Worm (Caenorhabditis elegans): ENCODE measurements around the gene ZK1098.11.
A peak's percentile ranks its signal among the peaks of the same experiment; 100 is the strongest.

ZK1098.11 gene

ce11 chrIII:9546016-9546659 is 10.3 kb upstream of the ZK1098.11 start, which contains the start of gene unc-16 (continued):
- TF ChIP-seq unc-98 (GFP tag; IDR thresholded peaks at IDR 0.05) = no peak
- TF ChIP-seq snpc-4 (tag; optimal IDR thresholded peaks at IDR 0.05) = peak; percentile 73
- peak; percentile 85 for TF ChIP-seq ceh-8 (GFP tag; optimal IDR thresholded peaks at IDR 0.05)
- TF ChIP-seq alr-1 (tag; optimal IDR thresholded peaks at IDR 0.05; ENCODE audit: borderline replicate concordance) = no peak
- TF ChIP-seq elt-3 (tag; optimal IDR thresholded peaks at IDR 0.05) = peak in 2 of 6 experiments; percentile 29 to 54
- peak; percentile 78 for TF ChIP-seq zip-4 (GFP tag; optimal IDR thresholded peaks at IDR 0.05)
- peak; percentile 90 for TF ChIP-seq nhr-20 (tag; optimal IDR thresholded peaks at IDR 0.05)
- no peak for TF ChIP-seq Y116A8C.19 (tag; optimal IDR thresholded peaks at IDR 0.05; ENCODE audit: borderline replicate concordance)
- TF ChIP-seq dsc-1 (tag; optimal IDR thresholded peaks at IDR 0.05) = peak; percentile 89
- TF ChIP-seq ztf-4 (tag; optimal IDR thresholded peaks at IDR 0.05) = peak; percentile 80
- no peak for TF ChIP-seq hlh-17 (GFP tag; optimal IDR thresholded peaks at IDR 0.05; ENCODE audit: borderline replicate concordance)
- TF ChIP-seq fkh-4 (tag; optimal IDR thresholded peaks at IDR 0.05; ENCODE audit: borderline replicate concordance) = peak; percentile 63
- peak; percentile 44 for TF ChIP-seq mef-2 (tag; optimal IDR thresholded peaks at IDR 0.05)
- peak; percentile 85 to 88 for TF ChIP-seq efl-1 (optimal IDR thresholded peaks at IDR 0.05)
- peak; percentile 82 to 98 for TF ChIP-seq efl-1 (GFP tag; optimal IDR thresholded peaks at IDR 0.05 in 1 of 2)
- peak; percentile 99 to 100 for TF ChIP-seq lsy-2 (tag; optimal IDR thresholded peaks at IDR 0.05)
- no peak for TF ChIP-seq zag-1 (tag; optimal IDR thresholded peaks at IDR 0.05)
- TF ChIP-seq mep-1 (tag; optimal IDR thresholded peaks at IDR 0.05) = peak; percentile 95
- TF ChIP-seq fkh-8 (tag; optimal IDR thresholded peaks at IDR 0.05) = peak; percentile 90
- peak; percentile 82 for TF ChIP-seq lin-15B (tag; optimal IDR thresholded peaks at IDR 0.05)
- TF ChIP-seq nhr-12 (tag; optimal IDR thresholded peaks at IDR 0.05) = no peak
- TF ChIP-seq snu-23 (GFP tag; optimal IDR thresholded peaks at IDR 0.05) = peak; percentile 95
- TF ChIP-seq hlh-4 (tag; optimal IDR thresholded peaks at IDR 0.05) = no peak
- TF ChIP-seq grh-1 (GFP tag; IDR thresholded peaks at IDR 0.05) = no peak; the same call in 1 of the 2 replicates
- TF ChIP-seq fkh-10 (GFP tag; optimal IDR thresholded peaks at IDR 0.05) = peak; percentile 65
- TF ChIP-seq aha-1 (tag; optimal IDR thresholded peaks at IDR 0.05) = peak; percentile 67
- peak; percentile 43 for TF ChIP-seq ceh-90 (tag; optimal IDR thresholded peaks at IDR 0.05)
- TF ChIP-seq ceh-82 (tag; optimal IDR thresholded peaks at IDR 0.05) = peak; percentile 78 to 92 (median 89)
- peak; percentile 7 for TF ChIP-seq hpl-2 (GFP tag; optimal IDR thresholded peaks at IDR 0.05)
- TF ChIP-seq pag-3 (tag; optimal IDR thresholded peaks at IDR 0.05; ENCODE audit: borderline replicate concordance, insufficient read depth) = no peak
- peak; percentile 92 for TF ChIP-seq nhr-47 (tag; optimal IDR thresholded peaks at IDR 0.05)
- TF ChIP-seq ceh-88 (GFP tag; IDR thresholded peaks at IDR 0.05) = peak; percentile 67
- TF ChIP-seq isw-1 (GFP tag; IDR thresholded peaks at IDR 0.05) = peak; percentile 91
- TF ChIP-seq xbp-1 (tag; optimal IDR thresholded peaks at IDR 0.05) = peak; percentile 90
- TF ChIP-seq sptf-1 (tag; optimal IDR thresholded peaks at IDR 0.05) = no peak
- peak in 1 of 2 experiments; percentile 78 for TF ChIP-seq ztf-11 (tag; optimal IDR thresholded peaks at IDR 0.05)
- peak; percentile 64 for TF ChIP-seq nhr-237 (tag; optimal IDR thresholded peaks at IDR 0.05)
- TF ChIP-seq egl-13 (tag; optimal IDR thresholded peaks at IDR 0.05) = peak; percentile 88
- TF ChIP-seq tlp-1 (tag; optimal IDR thresholded peaks at IDR 0.05) = no peak
- peak; percentile 78 for TF ChIP-seq nhr-77 (tag; optimal IDR thresholded peaks at IDR 0.05)
- no peak for TF ChIP-seq unc-62 (GFP tag; optimal IDR thresholded peaks at IDR 0.05)
- peak; percentile 79 for TF ChIP-seq lir-3 (tag; optimal IDR thresholded peaks at IDR 0.05; ENCODE audit: poor library complexity)
- TF ChIP-seq efl-3 (GFP tag; optimal IDR thresholded peaks at IDR 0.05) = peak; percentile 8
- TF ChIP-seq ama-1 (optimal IDR thresholded peaks at IDR 0.05) = peak; percentile 83
- no peak for TF ChIP-seq ces-1 (GFP tag; optimal IDR thresholded peaks at IDR 0.05)
- peak; percentile 93 for TF ChIP-seq tbx-2 (tag; optimal IDR thresholded peaks at IDR 0.05)
- peak; percentile 19 for TF ChIP-seq elt-2 (tag; optimal IDR thresholded peaks at IDR 0.05)
- peak; percentile 67 for TF ChIP-seq sox-4 (tag; optimal IDR thresholded peaks at IDR 0.05)
- peak; percentile 92 for TF ChIP-seq unc-86 (tag; optimal IDR thresholded peaks at IDR 0.05)
- no peak for TF ChIP-seq nhr-28 (tag; optimal IDR thresholded peaks at IDR 0.05)
- TF ChIP-seq jun-1 (tag; optimal IDR thresholded peaks at IDR 0.05) = peak; percentile 76
- TF ChIP-seq egl-27 (tag; optimal IDR thresholded peaks at IDR 0.05) = no peak

Measured in whole organism, L1 larva.